Fruit fly (Drosophila melanogaster): ENCODE measurements around the gene CG46193.
"Not testable (repeated sequence)": the region's sequence is repeated elsewhere in the genome, so short reads cannot be mapped to it uniquely, and the experiment has no call there.

DNA sequence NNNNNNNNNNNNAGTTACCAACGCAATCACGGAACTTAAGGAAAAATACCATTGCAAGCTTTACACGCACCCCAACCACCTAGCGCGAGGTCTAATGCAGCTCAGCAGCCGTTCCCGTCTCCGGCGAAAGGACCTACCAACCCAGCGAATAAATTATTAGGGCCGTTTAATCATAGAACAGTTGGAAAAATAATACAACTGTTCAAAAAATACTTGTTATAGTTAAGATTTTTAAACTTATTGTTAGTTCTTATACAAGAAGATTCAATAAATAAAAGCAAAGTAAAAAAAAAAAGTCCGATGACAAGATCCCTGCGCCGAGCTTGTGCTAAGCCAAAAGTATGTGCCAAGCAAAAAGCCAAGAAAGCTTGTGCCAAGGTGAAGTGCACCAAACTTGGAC lies at the start of gene CG46193:
- TF ChIP-seq insv, psq, h, Myc (optimal IDR thresholded peaks at IDR 0.05): not testable (repeated sequence)

Data from Kc167 (cell line).